Fruit fly (Drosophila melanogaster) whole organism, embryonic: ENCODE measurements around the gene Cep97.

ENCODE experiments used
- Abd-B ChIP-seq: fragments of 200-800 bp; sonication (Bioruptor generic); optimal IDR thresholded peaks from 2 replicates; lab custom pipeline; 2018; ENCODE audit warnings: missing biosample characterization, mild to moderate bottlenecking, missing genetic modification characterization, moderate library complexity
- CG10543 ChIP-seq: fragments of 200-800 bp; sonication (Bioruptor generic); optimal IDR thresholded peaks from 3 replicates; lab custom pipeline; 2017; ENCODE audit warnings: missing biosample characterization, mild to moderate bottlenecking, missing genetic modification characterization, moderate library complexity
- CG12769 ChIP-seq: fragments of 200-800 bp; sonication (Bioruptor generic); optimal IDR thresholded peaks from 2 replicates; lab custom pipeline; 2019; ENCODE audit warnings: missing biosample characterization, mild to moderate bottlenecking, missing genetic modification characterization, moderate library complexity
- CG13296 ChIP-seq: fragments of 200-800 bp; sonication (Bioruptor generic); optimal IDR thresholded peaks from 3 replicates; lab custom pipeline; 2018; ENCODE audit warnings: missing biosample characterization, mild to moderate bottlenecking, missing genetic modification characterization
- CG1529 ChIP-seq: fragments of 200-800 bp; sonication (Bioruptor generic); optimal IDR thresholded peaks from 3 replicates; lab custom pipeline; 2018; ENCODE audit warnings: missing biosample characterization, missing genetic modification characterization
- CG18262 ChIP-seq: fragments of 200-800 bp; optimal IDR thresholded peaks from 3 replicates; lab custom pipeline; 2019; ENCODE audit warnings: missing biosample characterization, mild to moderate bottlenecking, missing genetic modification characterization, moderate library complexity
- CG2120 ChIP-seq: fragments of 200-800 bp; sonication (Bioruptor generic); optimal IDR thresholded peaks from 3 replicates; lab custom pipeline; 2016; ENCODE audit warnings: missing biosample characterization, missing genetic modification characterization
- CG30403 ChIP-seq: fragments of 200-800 bp; sonication (Bioruptor generic); optimal IDR thresholded peaks from 3 replicates; lab custom pipeline; 2016; ENCODE audit warnings: missing biosample characterization, missing genetic modification characterization
- CG34376 ChIP-seq: fragments of 200-800 bp; sonication (Bioruptor generic); optimal IDR thresholded peaks from 2 replicates; lab custom pipeline; 2018; ENCODE audit warnings: missing biosample characterization, mild to moderate bottlenecking, missing genetic modification characterization
- CG5180 ChIP-seq: fragments of 200-800 bp; sonication (Bioruptor generic); optimal IDR thresholded peaks from 3 replicates; lab custom pipeline; 2017; ENCODE audit warnings: missing biosample characterization, missing genetic modification characterization, mild to moderate bottlenecking, moderate library complexity, missing genetic modification reagents
- CG5953 ChIP-seq: fragments of 200-800 bp; sonication (Bioruptor generic); IDR thresholded peaks from 2 replicates; pipeline ENCODE4 v1.3.6; 2022; ENCODE audit warnings: missing biosample characterization, missing genetic modification characterization
- CG6175 ChIP-seq: fragments of 200-800 bp; sonication (Bioruptor generic); IDR thresholded peaks from 3 replicates; pipeline ENCODE4 v1.3.6; 2022; ENCODE audit warnings: missing biosample characterization, missing genetic modification characterization
- CG6854 ChIP-seq: fragments of 200-800 bp; sonication (Bioruptor generic); optimal IDR thresholded peaks from 3 replicates; lab custom pipeline; 2017; ENCODE audit warnings: missing biosample characterization, mild to moderate bottlenecking, missing genetic modification characterization
- CG7357 ChIP-seq: fragments of 200-800 bp; sonication (Bioruptor generic); IDR thresholded peaks from 3 replicates; pipeline ENCODE4 v1.3.6; 2022; ENCODE audit warnings: missing biosample characterization, missing genetic modification characterization
- CG9727 ChIP-seq: fragments of 200-800 bp; sonication (Bioruptor generic); optimal IDR thresholded peaks from 3 replicates; lab custom pipeline; 2017; ENCODE audit warnings: missing biosample characterization, mild to moderate bottlenecking, missing genetic modification characterization
- CG9797 ChIP-seq: fragments of 200-800 bp; sonication (Bioruptor generic); optimal IDR thresholded peaks from 3 replicates; lab custom pipeline; 2018; ENCODE audit warnings: missing biosample characterization, mild to moderate bottlenecking, missing genetic modification characterization
- D19A ChIP-seq: fragments of 200-800 bp; optimal IDR thresholded peaks from 3 replicates; lab custom pipeline; 2019; ENCODE audit warnings: missing biosample characterization, mild to moderate bottlenecking, missing genetic modification characterization, moderate library complexity
- Dip2 ChIP-seq: fragments of 200-800 bp; sonication (Bioruptor generic); IDR thresholded peaks from 2 replicates; pipeline ENCODE4 v1.3.6; 2022; ENCODE audit warnings: missing biosample characterization, missing genetic modification characterization
- Ets65A ChIP-seq: fragments of 200-800 bp; sonication (Bioruptor generic); peaks from one replicate; lab custom pipeline; 2016; ENCODE audit warnings: missing biosample characterization, missing genetic modification characterization
- Gsc ChIP-seq: fragments of 200-800 bp; sonication (Bioruptor generic); IDR thresholded peaks from 2 replicates; pipeline ENCODE4 v1.3.6; 2022; ENCODE audit warnings: missing biosample characterization, missing genetic modification characterization
- HHEX ChIP-seq: fragments of 200-800 bp; sonication (Bioruptor generic); optimal IDR thresholded peaks from 3 replicates; lab custom pipeline; 2017; ENCODE audit warnings: missing biosample characterization, mild to moderate bottlenecking, missing genetic modification characterization, missing genetic modification reagents
- HLH4C ChIP-seq: fragments of 200-800 bp; sonication (Bioruptor generic); IDR thresholded peaks from 3 replicates; pipeline ENCODE4 v1.3.6; 2022; ENCODE audit warnings: missing biosample characterization, missing genetic modification characterization; ENCODE audit not compliant: partially characterized antibody
- Hr51 ChIP-seq, 2 experiments: fragments of 200-800 bp; sonication (Bioruptor generic); optimal IDR thresholded peaks; 2 replicates in 1 of 2; 3 replicates in 1 of 2; lab custom pipeline; 2016 to 2018; ENCODE audit warnings: missing biosample characterization in 2 of 2, missing genetic modification characterization in 2 of 2, mild to moderate bottlenecking in 1 of 2, moderate library complexity in 1 of 2
- Optix ChIP-seq: fragments of 200-800 bp; sonication (Bioruptor generic); IDR thresholded peaks from 3 replicates; pipeline ENCODE4 v1.3.6; 2022; ENCODE audit warnings: missing biosample characterization, missing genetic modification characterization
- Ptx1 ChIP-seq: fragments of 200-800 bp; sonication (Bioruptor generic); IDR thresholded peaks from 2 replicates; pipeline ENCODE4 v1.3.6; 2022; ENCODE audit warnings: missing biosample characterization, missing genetic modification characterization
- Stat92E ChIP-seq, 3 experiments: fragments of >200 bp in 2 of 3; fragments of 200-800 bp in 1 of 3; sonication (Bioruptor generic) in 1 of 3; optimal IDR thresholded peaks; 2 replicates each; lab custom pipeline; 2017 to 2019; ENCODE audit warnings: missing biosample characterization in 3 of 3, missing genetic modification characterization in 3 of 3, mild to moderate bottlenecking in 1 of 3, moderate library complexity in 1 of 3
- TFAM ChIP-seq: fragments of 200-800 bp; sonication (Bioruptor generic); optimal IDR thresholded peaks from 2 replicates; lab custom pipeline; 2017; ENCODE audit warnings: missing biosample characterization, missing genetic modification characterization, inconsistent platforms
- Vsx1 ChIP-seq: fragments of 200-800 bp; sonication (Bioruptor generic); optimal IDR thresholded peaks from 2 replicates; lab custom pipeline; 2017; ENCODE audit warnings: missing biosample characterization, mild to moderate bottlenecking, missing genetic modification characterization, missing genetic modification reagents
- ab ChIP-seq: fragments of 200-800 bp; sonication (Bioruptor generic); optimal IDR thresholded peaks from 2 replicates; lab custom pipeline; 2016; ENCODE audit warnings: missing biosample characterization, missing genetic modification characterization
- ac ChIP-seq: fragments of 200-800 bp; sonication (Bioruptor generic); optimal IDR thresholded peaks from 3 replicates; lab custom pipeline; 2017; ENCODE audit warnings: missing biosample characterization, mild to moderate bottlenecking, missing genetic modification characterization
- az2 ChIP-seq: fragments of 200-800 bp; sonication (Bioruptor generic); optimal IDR thresholded peaks from 3 replicates; lab custom pipeline; 2016; ENCODE audit warnings: missing biosample characterization, missing genetic modification characterization
- cg ChIP-seq: fragments of 200-800 bp; sonication (Bioruptor generic); optimal IDR thresholded peaks from 3 replicates; lab custom pipeline; 2019; ENCODE audit warnings: missing biosample characterization, mild to moderate bottlenecking, missing genetic modification characterization, moderate library complexity
- chn ChIP-seq: fragments of 200-800 bp; sonication (Bioruptor generic); optimal IDR thresholded peaks from 2 replicates; lab custom pipeline; 2016; ENCODE audit warnings: missing biosample characterization, missing genetic modification characterization
- da ChIP-seq: fragments of 200-800 bp; sonication (Bioruptor generic); optimal IDR thresholded peaks from 2 replicates; lab custom pipeline; 2016; ENCODE audit warnings: missing biosample characterization, missing genetic modification characterization
- disco-r ChIP-seq: fragments of 200-800 bp; sonication (Bioruptor generic); optimal IDR thresholded peaks from 2 replicates; lab custom pipeline; 2016; ENCODE audit warnings: missing biosample characterization, missing genetic modification characterization
- eve ChIP-seq, 2 experiments: fragments of >200 bp; optimal IDR thresholded peaks; 2 replicates each; lab custom pipeline; 2017; ENCODE audit warnings: missing biosample characterization in 2 of 2, missing genetic modification characterization in 2 of 2
- exex ChIP-seq: fragments of 200-800 bp; sonication (Bioruptor generic); optimal IDR thresholded peaks from 4 replicates; lab custom pipeline; 2018; ENCODE audit warnings: missing biosample characterization, mild to moderate bottlenecking, missing genetic modification characterization, moderate library complexity
- grau ChIP-seq: fragments of 200-800 bp; optimal IDR thresholded peaks from 3 replicates; lab custom pipeline; 2019; ENCODE audit warnings: missing biosample characterization, mild to moderate bottlenecking, missing genetic modification characterization, moderate library complexity
- jing ChIP-seq: fragments of 200-800 bp; sonication (Bioruptor generic); optimal IDR thresholded peaks from 2 replicates; lab custom pipeline; 2018; ENCODE audit warnings: missing biosample characterization, mild to moderate bottlenecking, missing genetic modification characterization
- jumu ChIP-seq: fragments of 200-800 bp; sonication (Bioruptor generic); optimal IDR thresholded peaks from 3 replicates; lab custom pipeline; 2016; ENCODE audit warnings: missing biosample characterization, missing genetic modification characterization
- kah ChIP-seq: fragments of 200-800 bp; sonication (Bioruptor generic); optimal IDR thresholded peaks from 2 replicates; lab custom pipeline; 2018; ENCODE audit warnings: missing biosample characterization, mild to moderate bottlenecking, missing genetic modification characterization
- ken ChIP-seq: fragments of 200-800 bp; sonication (Bioruptor generic); IDR thresholded peaks from 3 replicates; pipeline ENCODE4 v1.3.6; 2022; ENCODE audit warnings: missing biosample characterization, missing genetic modification characterization
- klu ChIP-seq: fragments of 200-800 bp; sonication (Bioruptor generic); IDR thresholded peaks from 2 replicates; pipeline ENCODE4 v1.3.6; 2022; ENCODE audit warnings: missing biosample characterization, missing genetic modification characterization
- otp ChIP-seq: fragments of 200-800 bp; sonication (Bioruptor generic); IDR thresholded peaks from 3 replicates; pipeline ENCODE4, ENCODE4 v1.3.6; 2022; ENCODE audit warnings: missing biosample characterization, missing genetic modification characterization
- schlank ChIP-seq: fragments of 200-800 bp; sonication (Bioruptor generic); optimal IDR thresholded peaks from 2 replicates; lab custom pipeline; 2018; ENCODE audit warnings: missing biosample characterization, mild to moderate bottlenecking, missing genetic modification characterization
- seq ChIP-seq: fragments of 200-800 bp; sonication (Bioruptor generic); IDR thresholded peaks from 2 replicates; pipeline ENCODE4 v1.3.6; 2022; ENCODE audit warnings: missing biosample characterization, missing genetic modification characterization
- slbo ChIP-seq: fragments of 200-800 bp; sonication (Bioruptor generic); IDR thresholded peaks from 2 replicates; pipeline ENCODE4 v1.3.6; 2022; ENCODE audit warnings: missing biosample characterization, missing genetic modification characterization
- tap ChIP-seq: fragments of 200-800 bp; optimal IDR thresholded peaks from 3 replicates; lab custom pipeline; 2019; ENCODE audit warnings: missing biosample characterization, mild to moderate bottlenecking, missing genetic modification characterization, moderate library complexity
- toy ChIP-seq: fragments of 200-800 bp; sonication (Bioruptor generic); IDR thresholded peaks from 2 replicates; pipeline ENCODE4 v1.3.6; 2022; ENCODE audit warnings: missing biosample characterization, missing genetic modification characterization
- twi ChIP-seq: fragments of 200-800 bp; optimal IDR thresholded peaks from 2 replicates; lab custom pipeline; 2019; ENCODE audit warnings: missing biosample characterization, mild to moderate bottlenecking, missing genetic modification characterization, moderate library complexity
- usp ChIP-seq: fragments of >200 bp; optimal IDR thresholded peaks from 2 replicates; lab custom pipeline; 2017; ENCODE audit warnings: missing biosample characterization, missing genetic modification characterization
- zfh1 ChIP-seq: fragments of 200-800 bp; sonication (Bioruptor generic); IDR thresholded peaks from 3 replicates; pipeline ENCODE4 v1.3.6; 2022; ENCODE audit warnings: missing biosample characterization, missing genetic modification characterization

Cep97 gene

dm6 chr2L:3861388-3861787, 6.1 kb upstream of the Cep97 start (continued):
- no peak for TF ChIP-seq Gsc (GFP tag; lab: Robert Waterston, UW)
- no peak for TF ChIP-seq toy
- TF ChIP-seq CG6854 (GFP tag; lab: Kevin White, UChicago), result no peak
- peak in 1 of 2 experiments; percentile 54 for TF ChIP-seq Hr51 (GFP tag; optimal IDR thresholded peaks at IDR 0.05; lab: Kevin White, UChicago)
- peak; percentile 52 for TF ChIP-seq jumu (GFP tag; lab: Kevin White, UChicago)
- no peak for TF ChIP-seq Stat92E (GFP tag; optimal IDR thresholded peaks at IDR 0.05; lab: Kevin White, UChicago)
- TF ChIP-seq tap (tag; lab: Kevin White, UChicago), result no peak
- TF ChIP-seq ac (GFP tag; lab: Kevin White, UChicago), result peak; percentile 68
- no peak for TF ChIP-seq CG2120 (GFP tag; lab: Kevin White, UChicago)
- TF ChIP-seq CG5953 (GFP tag; lab: Robert Waterston, UW), result no peak
- TF ChIP-seq da (GFP tag; lab: Kevin White, UChicago), result no peak
- TF ChIP-seq kah (GFP tag; lab: Kevin White, UChicago), result no peak
- no peak for TF ChIP-seq CG13296
- TF ChIP-seq klu (GFP tag; lab: Robert Waterston, UW), result no peak
- TF ChIP-seq ab (GFP tag; lab: Kevin White, UChicago), result no peak
- TF ChIP-seq schlank (tag; lab: Kevin White, UChicago), result no peak
- TF ChIP-seq CG7357, result no peak
- peak; percentile 81 for TF ChIP-seq zfh1 (GFP tag; lab: Robert Waterston, UW)
- no peak for TF ChIP-seq cg (GFP tag; lab: Kevin White, UChicago)
- no peak for TF ChIP-seq exex (tag; lab: Kevin White, UChicago)
- TF ChIP-seq CG6175 (GFP tag; lab: Robert Waterston, UW), result no peak
- TF ChIP-seq D19A (tag; lab: Kevin White, UChicago), result peak; percentile 30
- no peak for TF ChIP-seq CG5180 (GFP tag; lab: Kevin White, UChicago)
- TF ChIP-seq seq, result no peak
- TF ChIP-seq usp, result no peak
- TF ChIP-seq CG12769 (tag; lab: Kevin White, UChicago), result no peak
- peak; percentile 5 for TF ChIP-seq Abd-B (GFP tag; lab: Kevin White, UChicago)
- no peak for TF ChIP-seq Dip2 (GFP tag; lab: Robert Waterston, UW)
- peak; percentile 70 for TF ChIP-seq chn (GFP tag; lab: Kevin White, UChicago)
- TF ChIP-seq otp (GFP tag; lab: Robert Waterston, UW), result peak; percentile 55; the same call in 1 of the 3 replicates
- peak; percentile 45 for TF ChIP-seq az2 (GFP tag; lab: Kevin White, UChicago)
- no peak for TF ChIP-seq jing (GFP tag; lab: Kevin White, UChicago)
- peak; percentile 86 for TF ChIP-seq CG9727 (GFP tag; lab: Kevin White, UChicago)
- TF ChIP-seq CG30403 (GFP tag; lab: Kevin White, UChicago), result peak; percentile 49
- TF ChIP-seq slbo (GFP tag; lab: Robert Waterston, UW), result no peak
- TF ChIP-seq Optix (GFP tag; lab: Robert Waterston, UW), result no peak
- TF ChIP-seq ken (GFP tag; lab: Robert Waterston, UW), result no peak
- no peak for TF ChIP-seq HLH4C (GFP tag; lab: Robert Waterston, UW)
- peak; percentile 65 for TF ChIP-seq Ets65A (GFP tag; lab: Kevin White, UChicago)
- TF ChIP-seq CG10543 (GFP tag; lab: Kevin White, UChicago), result no peak
- peak; percentile 34 for TF ChIP-seq twi (tag; lab: Kevin White, UChicago)
- peak; percentile 70 for TF ChIP-seq CG18262 (tag; lab: Kevin White, UChicago)
- TF ChIP-seq eve (GFP tag; optimal IDR thresholded peaks at IDR 0.05; lab: Kevin White, UChicago), result peak in 1 of 2 experiments; percentile 86
- TF ChIP-seq CG1529 (GFP tag; lab: Kevin White, UChicago), result no peak
- TF ChIP-seq grau (tag; lab: Kevin White, UChicago), result peak; percentile 38
- TF ChIP-seq CG34376 (GFP tag; lab: Kevin White, UChicago), result no peak
- TF ChIP-seq Ptx1, result no peak
- TF ChIP-seq disco-r, result peak; percentile 8
- TF ChIP-seq CG9797 (GFP tag; lab: Kevin White, UChicago), result no peak
- no peak for TF ChIP-seq HHEX
- TF ChIP-seq TFAM (GFP tag; lab: Kevin White, UChicago), result no peak
- no peak for TF ChIP-seq Vsx1 (GFP tag; lab: Kevin White, UChicago)
